Fruit fly (Drosophila melanogaster): Measurements from ENCODE around the gene CG8353.

Gene CG8353

DNA sequence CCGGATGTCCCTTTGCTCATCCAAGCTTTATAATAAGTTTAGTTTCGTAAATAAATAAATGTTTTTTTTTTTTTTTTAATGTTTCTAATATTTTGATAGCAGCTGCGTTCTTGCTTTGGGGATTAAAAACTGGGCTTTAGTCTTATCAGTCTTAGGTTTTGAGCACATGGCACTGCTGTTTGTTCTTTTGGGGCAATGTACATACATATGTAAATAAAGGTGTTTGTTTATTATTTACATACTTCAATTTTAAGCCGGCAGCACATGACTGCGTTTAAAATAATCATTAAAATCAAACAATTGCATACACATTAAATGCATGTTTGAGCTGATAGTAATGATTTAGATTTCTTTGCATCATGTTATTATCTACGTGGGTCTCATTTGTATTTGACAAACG lies 49.6 kb upstream of the CG8353 start:
- TF ChIP-seq ato (GFP tag; IDR thresholded peaks at IDR 0.05; ENCODE audit: partially characterized antibody) (no peak), YL-1 (GFP tag; optimal IDR thresholded peaks at IDR 0.05) (peak; percentile 80), CG3726 (GFP tag; IDR thresholded peaks at IDR 0.05) (0 out of 3 replicates have a peak, but pooled peaks have one; percentile 31), tap (tag; optimal IDR thresholded peaks at IDR 0.05) (peak; percentile 78), Dip3 (GFP tag; optimal IDR thresholded peaks at IDR 0.05) (no peak), CG7786 (GFP tag; optimal IDR thresholded peaks at IDR 0.05) (peak; percentile 25), trh (GFP tag; optimal IDR thresholded peaks at IDR 0.05) (peak; percentile 84), Hey (tag; optimal IDR thresholded peaks at IDR 0.05) (peak; percentile 34), ac (GFP tag; optimal IDR thresholded peaks at IDR 0.05) (peak; percentile 85), CG6791 (GFP tag; IDR thresholded peaks at IDR 0.05; ENCODE audit: partially characterized antibody) (no peak), Taf1 (GFP tag; IDR thresholded peaks at IDR 0.05) (no peak), Atf3 (GFP tag; optimal IDR thresholded peaks at IDR 0.05) (peak; percentile 69), CG30020 (tag; optimal IDR thresholded peaks at IDR 0.05) (peak; percentile 8), Elba2 (GFP tag; optimal IDR thresholded peaks at IDR 0.05) (no peak), Sox102F (GFP tag; optimal IDR thresholded peaks at IDR 0.05) (peak; percentile 84), CG11560 (tag; IDR thresholded peaks at IDR 0.05) (no peak), usp (GFP tag; optimal IDR thresholded peaks at IDR 0.05) (no peak), CG4404 (GFP tag; IDR thresholded peaks at IDR 0.05) (no peak), Dad (GFP tag; optimal IDR thresholded peaks at IDR 0.05) (peak; percentile 4), toy (GFP tag; IDR thresholded peaks at IDR 0.05) (no peak), CG17568 (GFP tag; optimal IDR thresholded peaks at IDR 0.05) (peak; percentile 92), Mrtf (GFP tag; IDR thresholded peaks at IDR 0.05) (peak; percentile 53; the same call in 2 of the 3 replicates), CG3281 (GFP tag; optimal IDR thresholded peaks at IDR 0.05) (peak; percentile 53), CG4328 (GFP tag; optimal IDR thresholded peaks at IDR 0.05) (peak; percentile 50), CG7987 (GFP tag; optimal IDR thresholded peaks at IDR 0.05) (peak; percentile 88), CG2202 (tag; optimal IDR thresholded peaks at IDR 0.05) (peak; percentile 92), sima (GFP tag; optimal IDR thresholded peaks at IDR 0.05) (peak; percentile 50), al (GFP tag; IDR thresholded peaks at IDR 0.05) (no peak), Antp (GFP tag; optimal IDR thresholded peaks at IDR 0.05) (peak; percentile 15), pros (GFP tag; optimal IDR thresholded peaks at IDR 0.05) (no peak), mld (GFP tag; IDR thresholded peaks at IDR 0.05; ENCODE audit: partially characterized antibody) (no peak), CG11093 (GFP tag; IDR thresholded peaks at IDR 0.05) (no peak; the same call in 2 of the 3 replicates), CG12391 (tag; optimal IDR thresholded peaks at IDR 0.05) (peak; percentile 54), CG12744 (GFP tag; optimal IDR thresholded peaks at IDR 0.05) (peak; percentile 66), H2.0 (GFP tag; IDR thresholded peaks at IDR 0.05) (peak; percentile 40), Hr51 (GFP tag; optimal IDR thresholded peaks at IDR 0.05) (peak; percentile 36 to 49), z (GFP tag; IDR thresholded peaks at IDR 0.05) (peak; percentile 63; the same call in 1 of the 3 replicates), tin (GFP tag; optimal IDR thresholded peaks at IDR 0.05) (peak; percentile 53), dan (GFP tag; IDR thresholded peaks at IDR 0.05) (no peak), CG12942 (GFP tag; optimal IDR thresholded peaks at IDR 0.05) (peak; percentile 75), gt (GFP tag; IDR thresholded peaks at IDR 0.05) (0 out of 2 replicates have a peak, but pooled peaks have one; percentile 11), CG7357 (GFP tag; IDR thresholded peaks at IDR 0.05) (no peak), MTF-1 (GFP tag; optimal IDR thresholded peaks at IDR 0.05; ENCODE audit: borderline replicate concordance) (peak; percentile 95), dm (GFP tag; optimal IDR thresholded peaks at IDR 0.05) (peak; percentile 39), PHDP (tag; optimal IDR thresholded peaks at IDR 0.05) (peak; percentile 76), Ets65A (GFP tag) (peak; percentile 88), ap (GFP tag; IDR thresholded peaks at IDR 0.05) (peak; percentile 56), CG34376 (GFP tag; optimal IDR thresholded peaks at IDR 0.05) (no peak), CG17829 (tag; optimal IDR thresholded peaks at IDR 0.05) (peak; percentile 61), CG10565 (GFP tag; optimal IDR thresholded peaks at IDR 0.05) (peak; percentile 64), nerfin-1 (tag; optimal IDR thresholded peaks at IDR 0.05) (peak; percentile 78)

All from whole organism, embryonic.